Fruit fly (Drosophila melanogaster) whole organism, adult: ENCODE measurements around the gene Antp.

Source experiments
- CG12768 ChIP-seq: fragments of 200-800 bp; sonication (Bioruptor generic); optimal IDR thresholded peaks from 2 replicates; lab custom pipeline; 2017; ENCODE audit warnings: missing biosample characterization, missing genetic modification characterization, mild to moderate bottlenecking, moderate library complexity, missing genetic modification reagents
- CG14711 ChIP-seq: fragments of 200-800 bp; sonication (Bioruptor generic); optimal IDR thresholded peaks from 2 replicates; lab custom pipeline; 2018; ENCODE audit warnings: missing biosample characterization, mild to moderate bottlenecking, missing genetic modification characterization, moderate library complexity
- CG1620 ChIP-seq: fragments of 200-800 bp; sonication (Bioruptor generic); optimal IDR thresholded peaks from 2 replicates; lab custom pipeline; 2016; ENCODE audit warnings: missing biosample characterization, missing genetic modification characterization
- CG33017 ChIP-seq: fragments of 200-800 bp; sonication (Bioruptor generic); optimal IDR thresholded peaks from 2 replicates; lab custom pipeline; 2018; ENCODE audit warnings: missing biosample characterization, mild to moderate bottlenecking, missing genetic modification characterization, moderate library complexity
- Clk ChIP-seq: fragments of 200-800 bp; sonication (Bioruptor generic); optimal IDR thresholded peaks from 2 replicates; lab custom pipeline; 2017; ENCODE audit warnings: missing biosample characterization, missing genetic modification characterization
- Mnt ChIP-seq: fragments of 200-800 bp; sonication (Bioruptor generic); optimal IDR thresholded peaks from 2 replicates; lab custom pipeline; 2016; ENCODE audit warnings: missing biosample characterization, mild to moderate bottlenecking, missing genetic modification characterization
- bab1 ChIP-seq: fragments of 200-800 bp; sonication (Bioruptor generic); optimal IDR thresholded peaks from 3 replicates; lab custom pipeline; 2019; ENCODE audit warnings: missing biosample characterization, mild to moderate bottlenecking, missing genetic modification characterization, moderate library complexity
- cic ChIP-seq: fragments of 200-800 bp; sonication (Bioruptor generic); optimal IDR thresholded peaks from 2 replicates; lab custom pipeline; 2017; ENCODE audit warnings: missing biosample characterization, mild to moderate bottlenecking, missing genetic modification characterization, moderate library complexity
- kay ChIP-seq: fragments of 200-800 bp; sonication (Bioruptor generic); peaks from one replicate; lab custom pipeline; 2016; ENCODE audit warnings: missing biosample characterization, missing genetic modification characterization, borderline replicate concordance

- TF ChIP-seq bab1, result no peak
- no peak for TF ChIP-seq Mnt (GFP tag; lab: Kevin White, UChicago)
- TF ChIP-seq CG33017, result no peak
- TF ChIP-seq CG14711 (tag; lab: Kevin White, UChicago), result no peak
- TF ChIP-seq CG12768, result no peak
- TF ChIP-seq kay (GFP tag; lab: Kevin White, UChicago), result no peak
- no peak for TF ChIP-seq cic
- TF ChIP-seq Clk (GFP tag; lab: Kevin White, UChicago), result no peak
- TF ChIP-seq CG1620, result no peak
Measured at dm6 chr3R:6903289-6903791, 95.7 kb downstream of the Antp start.
